Fruit fly (Drosophila melanogaster): Measurements from ENCODE around the gene Ance-2.
A peak's percentile ranks its signal among the peaks of the same experiment; 100 is the strongest.

Ance-2 gene

dm6 chr2L:13889934-13890333, 19.2 kb upstream of the Ance-2 start:
- TF ChIP-seq dsf (GFP tag; optimal IDR thresholded peaks at IDR 0.05; ENCODE audit: borderline replicate concordance) (no peak), brk (GFP tag; optimal IDR thresholded peaks at IDR 0.05) (no peak)

DNA sequence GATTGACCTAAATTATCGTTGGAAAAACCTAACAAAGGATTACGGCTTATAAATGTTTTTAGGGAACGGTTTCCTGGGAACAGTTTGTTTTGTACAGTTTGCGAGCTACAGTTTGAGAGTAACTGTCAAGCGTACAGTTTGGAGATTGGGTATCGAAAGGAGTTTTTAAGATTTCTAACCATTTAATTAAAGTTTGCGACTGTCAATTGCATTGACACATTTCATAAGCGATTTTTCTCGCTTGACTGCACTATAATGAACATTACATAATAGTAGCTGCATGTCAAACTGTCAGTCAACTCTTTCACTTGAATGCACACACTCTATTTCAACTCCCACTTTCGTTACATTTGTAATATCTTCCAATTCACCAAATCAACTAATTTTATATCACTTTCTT, 16.3 kb upstream of the Ance-2 start:
- no peak for TF ChIP-seq h (GFP tag; optimal IDR thresholded peaks at IDR 0.05)
- TF ChIP-seq jim (GFP tag; optimal IDR thresholded peaks at IDR 0.05): no peak
- TF ChIP-seq N (GFP tag; optimal IDR thresholded peaks at IDR 0.05): no peak
- peak; percentile 66 for TF ChIP-seq Myc (optimal IDR thresholded peaks at IDR 0.05)
- no peak for TF ChIP-seq brk (GFP tag; optimal IDR thresholded peaks at IDR 0.05)
- TF ChIP-seq CG32264 (GFP tag; optimal IDR thresholded peaks at IDR 0.05): no peak
- no peak for TF ChIP-seq GATAd (GFP tag; optimal IDR thresholded peaks at IDR 0.05)

DNA sequence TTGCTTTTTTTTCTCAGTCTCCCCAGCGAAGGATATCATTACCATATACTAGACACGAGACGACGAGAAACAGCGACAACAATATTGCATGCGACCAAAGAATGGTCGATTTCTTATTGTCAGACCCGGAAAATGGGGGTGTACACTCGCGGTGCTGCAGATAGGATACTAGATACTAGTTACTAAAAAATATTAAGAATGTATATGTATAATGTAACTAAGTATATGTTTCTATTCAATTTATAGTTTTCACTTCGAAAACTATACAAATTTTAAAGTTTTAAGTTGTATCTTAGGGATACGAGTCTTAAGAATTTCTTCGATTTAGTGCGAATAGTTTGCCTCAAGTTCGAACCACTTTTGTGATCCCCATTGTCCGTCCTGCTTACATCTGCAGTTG, 15.7 kb upstream of the Ance-2 start:
- TF ChIP-seq brk (GFP tag; optimal IDR thresholded peaks at IDR 0.05) (no peak), CG32264 (GFP tag; optimal IDR thresholded peaks at IDR 0.05) (no peak), CrebA (GFP tag; optimal IDR thresholded peaks at IDR 0.05; ENCODE audit: borderline replicate concordance) (no peak), psq (GFP tag; optimal IDR thresholded peaks at IDR 0.05) (peak; percentile 25), Hr83 (GFP tag; optimal IDR thresholded peaks at IDR 0.05; ENCODE audit: poor library complexity, severe bottlenecking) (no peak), Vsx2 (GFP tag; optimal IDR thresholded peaks at IDR 0.05; ENCODE audit: partially characterized antibody) (no peak), woc (GFP tag; optimal IDR thresholded peaks at IDR 0.05) (no peak), CG9705 (GFP tag; optimal IDR thresholded peaks at IDR 0.05) (no peak), dl (GFP tag; optimal IDR thresholded peaks at IDR 0.05; ENCODE audit: insufficient read depth in 1 of 2, partially characterized antibody in 2 of 2) (no peak), GATAd (GFP tag; optimal IDR thresholded peaks at IDR 0.05) (no peak), fru (GFP tag; optimal IDR thresholded peaks at IDR 0.05) (peak; percentile 24), foxo (GFP tag; optimal IDR thresholded peaks at IDR 0.05) (peak in 1 of 2 experiments; percentile 49), jim (GFP tag; optimal IDR thresholded peaks at IDR 0.05) (no peak), pan (optimal IDR thresholded peaks at IDR 0.05) (no peak), HLH106 (tag; optimal IDR thresholded peaks at IDR 0.05) (peak; percentile 55), tai (GFP tag; optimal IDR thresholded peaks at IDR 0.05) (no peak), Hr78 (GFP tag; optimal IDR thresholded peaks at IDR 0.05) (no peak), lola (GFP tag; optimal IDR thresholded peaks at IDR 0.05) (no peak), Myc (optimal IDR thresholded peaks at IDR 0.05) (no peak), Rel (GFP tag; optimal IDR thresholded peaks at IDR 0.05) (no peak), Rel (tag; optimal IDR thresholded peaks at IDR 0.05) (no peak), Abd-B (GFP tag; optimal IDR thresholded peaks at IDR 0.05) (no peak), ey (GFP tag; optimal IDR thresholded peaks at IDR 0.05) (peak; percentile 32), Jra (GFP tag; optimal IDR thresholded peaks at IDR 0.05) (no peak), N (GFP tag; optimal IDR thresholded peaks at IDR 0.05) (no peak), Hnf4 (GFP tag; optimal IDR thresholded peaks at IDR 0.05) (no peak), h (GFP tag; optimal IDR thresholded peaks at IDR 0.05) (peak; percentile 31), dsf (GFP tag; optimal IDR thresholded peaks at IDR 0.05; ENCODE audit: borderline replicate concordance) (no peak), br (GFP tag; optimal IDR thresholded peaks at IDR 0.05) (no peak), Dif (GFP tag; optimal IDR thresholded peaks at IDR 0.05; ENCODE audit: partially characterized antibody) (no peak), Dfd (GFP tag; optimal IDR thresholded peaks at IDR 0.05) (no peak), Sp1 (GFP tag; optimal IDR thresholded peaks at IDR 0.05) (peak; percentile 44), sage (GFP tag; optimal IDR thresholded peaks at IDR 0.05) (no peak), OdsH (GFP tag; optimal IDR thresholded peaks at IDR 0.05) (peak; percentile 28), rgr (GFP tag; optimal IDR thresholded peaks at IDR 0.05) (no peak), usp (GFP tag; optimal IDR thresholded peaks at IDR 0.05) (no peak), dmrt93B (GFP tag; optimal IDR thresholded peaks at IDR 0.05) (no peak), sv (GFP tag; optimal IDR thresholded peaks at IDR 0.05) (no peak), Mio (GFP tag; optimal IDR thresholded peaks at IDR 0.05) (no peak)
